Worm (Caenorhabditis elegans): ENCODE results near the gene fbxb-24.

ce11 chrIII:11938525-11938924 is 29.8 kb downstream of the fbxb-24 start:
- no peak for TF ChIP-seq dve-1 (tag; optimal IDR thresholded peaks at IDR 0.05)
- no peak for TF ChIP-seq ceh-2 (tag; optimal IDR thresholded peaks at IDR 0.05)
- TF ChIP-seq npax-4 (tag; optimal IDR thresholded peaks at IDR 0.05) = no peak
- no peak for TF ChIP-seq ets-4 (tag; optimal IDR thresholded peaks at IDR 0.05)

Measured in whole organism, late embryonic.